Fruit fly (Drosophila melanogaster) whole organism: ENCODE results near the gene CG32669.

Source experiments
- CG8478 ChIP-seq: fragments of >200 bp; optimal IDR thresholded peaks from 2 replicates; lab custom pipeline; 2018; ENCODE audit warnings: inconsistent platforms
- Dll ChIP-seq: fragments of >200 bp; optimal IDR thresholded peaks from 2 replicates; lab custom pipeline; 2017
- EcR ChIP-seq, 2 experiments: fragments of >200 bp; optimal IDR thresholded peaks; 2 replicates each; lab custom pipeline; 2017; ENCODE audit warnings: missing biosample characterization in 2 of 2, missing genetic modification characterization in 2 of 2, missing genetic modification reagents in 2 of 2
- pan ChIP-seq: fragments of >200 bp; optimal IDR thresholded peaks from 2 replicates; lab custom pipeline; 2017

- peak; percentile 47 for TF ChIP-seq Dll (lab: Kevin White, UChicago)
- TF ChIP-seq EcR (GFP tag; optimal IDR thresholded peaks at IDR 0.05; lab: Kevin White, UChicago) = no peak
- TF ChIP-seq pan (lab: Kevin White, UChicago) = no peak
- no peak for TF ChIP-seq CG8478 (lab: Kevin White, UChicago)
These were observed 38.0 kb downstream of the CG32669 start for dm6 chrX:10806718-10807412.
